Worm (Caenorhabditis elegans) whole organism, young adult: ENCODE data around the gene F35F10.13.
A peak's percentile ranks its signal among the peaks of the same experiment; 100 is the strongest.

Experiments
- B0336.3 ChIP-seq: fragments of 200-800 bp; sonication (Bioruptor generic); IDR thresholded peaks from 2 replicates; pipeline ENCODE4 v1.3.6; 2022; ENCODE audit warnings: missing genetic modification characterization, missing compliant biosample characterization
- D2030.7 ChIP-seq: fragments of 200-800 bp; sonication (Bioruptor generic); IDR thresholded peaks from 2 replicates; pipeline ENCODE4 v1.3.6; 2022; ENCODE audit warnings: missing genetic modification reagents, missing genetic modification characterization, missing compliant biosample characterization
- F23B12.7 ChIP-seq: sonication (generic microtip); optimal IDR thresholded peaks from 2 replicates; lab custom pipeline; 2017; ENCODE audit warnings: missing genetic modification characterization, mild to moderate bottlenecking, missing compliant biosample characterization, antibody characterized with exemption, moderate library complexity; ENCODE audit not compliant: insufficient read depth
- F49E8.2 ChIP-seq: sonication (generic microtip); optimal IDR thresholded peaks from 3 replicates; lab custom pipeline; 2017; ENCODE audit warnings: missing genetic modification characterization, mild to moderate bottlenecking, missing compliant biosample characterization, antibody characterized with exemption, moderate library complexity; ENCODE audit not compliant: insufficient read depth
- F52B5.7 ChIP-seq: sonication (generic microtip); optimal IDR thresholded peaks from 2 replicates; lab custom pipeline; 2016; ENCODE audit warnings: mild to moderate bottlenecking, missing genetic modification characterization, missing compliant biosample characterization
- T07F8.4 ChIP-seq: sonication (generic microtip); optimal IDR thresholded peaks from 2 replicates; lab custom pipeline; 2016; ENCODE audit warnings: mild to moderate bottlenecking, missing genetic modification characterization, moderate library complexity, missing compliant biosample characterization
- Y53G8AR.9 ChIP-seq: fragments of 200-800 bp; sonication (Bioruptor generic); conservative IDR thresholded peaks from 2 replicates; pipeline ENCODE4 v1.3.6; 2022; ENCODE audit warnings: missing genetic modification reagents, missing genetic modification characterization, missing compliant biosample characterization
- Y56A3A.18 ChIP-seq: fragments of 200-800 bp; sonication (Bioruptor generic); IDR thresholded peaks from 2 replicates; pipeline ENCODE4 v1.3.6; 2022; ENCODE audit warnings: missing genetic modification reagents, missing genetic modification characterization, missing compliant biosample characterization
- Y67H2A.10 ChIP-seq: fragments of 200-800 bp; sonication (Bioruptor generic); conservative IDR thresholded peaks from 2 replicates; pipeline ENCODE4 v1.3.6; 2022; ENCODE audit warnings: missing genetic modification reagents, missing genetic modification characterization, missing compliant biosample characterization
- aptf-2 ChIP-seq: fragments of 200-800 bp; sonication (Bioruptor generic); conservative IDR thresholded peaks from 2 replicates; pipeline ENCODE4 v1.3.6; 2022; ENCODE audit warnings: missing genetic modification reagents, missing genetic modification characterization, missing compliant biosample characterization
- attf-3 ChIP-seq: fragments of 200-800 bp; sonication (Bioruptor generic); conservative IDR thresholded peaks from 2 replicates; pipeline ENCODE4 v1.3.6; 2022; ENCODE audit warnings: missing genetic modification reagents, missing genetic modification characterization, missing compliant biosample characterization
- bed-1 ChIP-seq: fragments of 200-800 bp; sonication (Bioruptor generic); IDR thresholded peaks from 2 replicates; pipeline ENCODE4 v1.3.6; 2022; ENCODE audit warnings: missing genetic modification reagents, missing genetic modification characterization, missing compliant biosample characterization
- cebp-1 ChIP-seq, 2 experiments: fragments of 200-800 bp in 1 of 2; sonication (Bioruptor generic) in 1 of 2; sonication (generic microtip) in 1 of 2; IDR thresholded peaks in 1 of 2; optimal IDR thresholded peaks in 1 of 2; 2 replicates each; pipeline versions ENCODE4 v1.3.6 to Lab custom; 2017 to 2022; ENCODE audit warnings: missing compliant biosample characterization in 2 of 2, missing genetic modification characterization in 2 of 2, mild to moderate bottlenecking in 1 of 2, missing genetic modification reagents in 1 of 2, moderate library complexity in 1 of 2
- cebp-2 ChIP-seq: fragments of 200-800 bp; sonication (Bioruptor generic); IDR thresholded peaks from 2 replicates; pipeline ENCODE4 v1.3.6; 2022; ENCODE audit warnings: missing genetic modification characterization, missing compliant biosample characterization
- ceh-27 ChIP-seq: fragments of 200-800 bp; sonication (Bioruptor generic); optimal IDR thresholded peaks from 2 replicates; lab custom pipeline; 2018; ENCODE audit warnings: mild to moderate bottlenecking, missing genetic modification characterization, moderate library complexity, missing compliant biosample characterization
- ceh-79 ChIP-seq: sonication (generic microtip); optimal IDR thresholded peaks from 2 replicates; lab custom pipeline; 2017; ENCODE audit warnings: mild to moderate bottlenecking, missing genetic modification characterization, missing compliant biosample characterization
- dox-1 ChIP-seq: fragments of 200-800 bp; sonication (Bioruptor generic); IDR thresholded peaks from 2 replicates; pipeline ENCODE4 v1.3.6; 2022; ENCODE audit warnings: missing genetic modification reagents, missing genetic modification characterization, missing compliant biosample characterization
- efl-1 ChIP-seq: fragments of 150-350 bp; optimal IDR thresholded peaks from 2 replicates; lab custom pipeline; 2014; ENCODE audit warnings: missing biosample characterization, missing genetic modification reagents, missing genetic modification characterization
- egl-18 ChIP-seq: fragments of 200-800 bp; sonication (Bioruptor generic); IDR thresholded peaks from 2 replicates; pipeline ENCODE4 v1.3.6; 2022; ENCODE audit warnings: missing genetic modification reagents, missing genetic modification characterization, missing compliant biosample characterization
- egl-44 ChIP-seq: fragments of 200-800 bp; sonication (Bioruptor generic); IDR thresholded peaks from 2 replicates; pipeline ENCODE4 v1.3.6; 2022; ENCODE audit warnings: missing genetic modification reagents, missing genetic modification characterization, missing compliant biosample characterization
- egrh-3 ChIP-seq: fragments of 200-800 bp; sonication (Bioruptor generic); IDR thresholded peaks from 2 replicates; pipeline ENCODE4 v1.3.6; 2022; ENCODE audit warnings: missing genetic modification reagents, missing genetic modification characterization, missing compliant biosample characterization
- fkh-3 ChIP-seq: sonication (generic microtip); optimal IDR thresholded peaks from 2 replicates; lab custom pipeline; 2016; ENCODE audit warnings: mild to moderate bottlenecking, missing genetic modification characterization, missing compliant biosample characterization
- hmg-20 ChIP-seq: fragments of 200-800 bp; sonication (Bioruptor generic); IDR thresholded peaks from 2 replicates; pipeline ENCODE4 v1.3.6; 2022; ENCODE audit warnings: missing genetic modification reagents, missing genetic modification characterization, missing compliant biosample characterization
- hrde-1 ChIP-seq: sonication (generic microtip); optimal IDR thresholded peaks from 2 replicates; lab custom pipeline; 2016; ENCODE audit warnings: missing genetic modification characterization, mild to moderate bottlenecking, missing compliant biosample characterization, moderate library complexity, missing genotype, missing genetic modification reagents, borderline replicate concordance
- hsf-1 ChIP-seq: fragments of 200-800 bp; sonication (Bioruptor generic); IDR thresholded peaks from 2 replicates; pipeline ENCODE4 v1.3.6; 2022; ENCODE audit warnings: missing genetic modification reagents, missing genetic modification characterization, missing compliant biosample characterization
- lin-35 ChIP-seq, 3 experiments: fragments of 150-350 bp in 2 of 3; sonication (generic microtip) in 1 of 3; optimal IDR thresholded peaks; 2 replicates each; lab custom pipeline; 2014 to 2018; ENCODE audit warnings: missing biosample characterization in 3 of 3, missing genetic modification characterization in 3 of 3, missing genetic modification reagents in 3 of 3
- lsl-1 ChIP-seq: fragments of 200-800 bp; sonication (Bioruptor generic); optimal IDR thresholded peaks from 2 replicates; lab custom pipeline; 2018; ENCODE audit warnings: mild to moderate bottlenecking, missing genetic modification characterization, moderate library complexity, missing compliant biosample characterization
- mcd-1 ChIP-seq: fragments of 200-800 bp; sonication (Bioruptor generic); IDR thresholded peaks from 2 replicates; pipeline ENCODE4 v1.3.6; 2022; ENCODE audit warnings: missing genetic modification reagents, missing genetic modification characterization, missing compliant biosample characterization
- mxl-1 ChIP-seq: sonication (generic microtip); optimal IDR thresholded peaks from 2 replicates; lab custom pipeline; 2016; ENCODE audit warnings: missing genetic modification characterization, missing compliant biosample characterization
- nfya-2 ChIP-seq: fragments of 200-800 bp; sonication (Bioruptor generic); IDR thresholded peaks from 2 replicates; pipeline ENCODE4 v1.3.6; 2022; ENCODE audit warnings: missing genetic modification reagents, missing genetic modification characterization, missing compliant biosample characterization
- nhr-179 ChIP-seq: sonication (generic microtip); optimal IDR thresholded peaks from 2 replicates; lab custom pipeline; 2016; ENCODE audit warnings: mild to moderate bottlenecking, missing genetic modification characterization, missing compliant biosample characterization
- nhr-27 ChIP-seq: fragments of 200-800 bp; sonication (Bioruptor generic); optimal IDR thresholded peaks from 2 replicates; lab custom pipeline; 2018; ENCODE audit warnings: mild to moderate bottlenecking, missing genetic modification characterization, moderate library complexity, missing compliant biosample characterization
- nhr-80 ChIP-seq: sonication (generic microtip); optimal IDR thresholded peaks from 2 replicates; lab custom pipeline; 2016; ENCODE audit warnings: missing genetic modification characterization, missing compliant biosample characterization
- nhr-90 ChIP-seq: sonication (generic microtip); optimal IDR thresholded peaks from 2 replicates; lab custom pipeline; 2016; ENCODE audit warnings: missing genotype, mild to moderate bottlenecking, missing genetic modification characterization, missing compliant biosample characterization
- sea-2 ChIP-seq: fragments of 200-800 bp; sonication (Bioruptor generic); IDR thresholded peaks from 2 replicates; pipeline ENCODE4 v1.3.6; 2022; ENCODE audit warnings: missing genetic modification characterization, missing compliant biosample characterization
- snpc-1.3 ChIP-seq: sonication (generic microtip); optimal IDR thresholded peaks from 2 replicates; lab custom pipeline; 2017; ENCODE audit warnings: missing genetic modification characterization, mild to moderate bottlenecking, missing compliant biosample characterization, antibody characterized with exemption, moderate library complexity, missing genotype, missing genetic modification reagents; ENCODE audit not compliant: insufficient read depth
- snpc-4 ChIP-seq, 5 experiments: fragments of 150-350 bp in 1 of 5; sonication (generic microtip) in 4 of 5; optimal IDR thresholded peaks; 2 replicates each; lab custom pipeline; 2014 to 2018; ENCODE audit warnings: missing genetic modification characterization in 5 of 5, missing biosample characterization in 3 of 5, antibody characterized with exemption in 2 of 5, mild to moderate bottlenecking in 2 of 5, missing compliant biosample characterization in 2 of 5, missing genotype in 2 of 5, moderate library complexity in 2 of 5, missing genetic modification reagents in 1 of 5
- sptf-2 ChIP-seq: fragments of 200-800 bp; sonication (Bioruptor generic); optimal IDR thresholded peaks from 2 replicates; lab custom pipeline; 2018; ENCODE audit warnings: mild to moderate bottlenecking, missing genetic modification characterization, missing compliant biosample characterization
- tbx-9 ChIP-seq: sonication (generic microtip); optimal IDR thresholded peaks from 2 replicates; lab custom pipeline; 2016; ENCODE audit warnings: borderline replicate concordance, missing genetic modification characterization, inconsistent platforms, missing compliant biosample characterization
- ztf-25 ChIP-seq: fragments of 200-800 bp; sonication (Bioruptor generic); IDR thresholded peaks from 2 replicates; pipeline ENCODE4 v1.3.6; 2022; ENCODE audit warnings: missing genetic modification reagents, missing genetic modification characterization, missing compliant biosample characterization
- ztf-3 ChIP-seq: fragments of 200-800 bp; sonication (Bioruptor generic); optimal IDR thresholded peaks from 2 replicates; lab custom pipeline; 2018; ENCODE audit warnings: mild to moderate bottlenecking, missing genetic modification characterization, missing compliant biosample characterization

Gene F35F10.13

DNA sequence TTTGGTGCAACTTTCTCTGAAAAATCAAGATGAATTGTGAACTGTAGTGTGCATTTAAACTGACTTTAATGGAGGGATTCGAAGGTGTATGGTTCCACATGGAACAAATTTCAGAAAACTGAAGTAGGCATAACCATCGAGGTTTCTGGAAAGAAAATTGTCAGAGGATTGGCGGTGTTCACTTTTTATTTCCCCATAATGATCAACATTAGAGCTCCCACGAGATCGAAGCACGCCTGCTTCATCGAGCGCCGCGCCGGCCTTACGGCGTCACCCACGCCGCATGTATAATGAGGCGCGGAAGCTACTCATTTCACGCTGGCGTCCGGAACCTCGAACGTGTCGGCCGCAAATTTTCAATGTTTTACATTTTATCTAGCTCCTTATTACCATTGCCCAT lies 30.7 kb downstream of the F35F10.13 start:
- TF ChIP-seq egl-18 = peak; percentile 52; the same call in 1 of the 2 replicates
- TF ChIP-seq fkh-3 (tag; lab: Kevin White, UChicago) = no peak
- TF ChIP-seq bed-1 (GFP tag; lab: Robert Waterston, UW) = peak; percentile 76; the same call in 1 of the 2 replicates

DNA sequence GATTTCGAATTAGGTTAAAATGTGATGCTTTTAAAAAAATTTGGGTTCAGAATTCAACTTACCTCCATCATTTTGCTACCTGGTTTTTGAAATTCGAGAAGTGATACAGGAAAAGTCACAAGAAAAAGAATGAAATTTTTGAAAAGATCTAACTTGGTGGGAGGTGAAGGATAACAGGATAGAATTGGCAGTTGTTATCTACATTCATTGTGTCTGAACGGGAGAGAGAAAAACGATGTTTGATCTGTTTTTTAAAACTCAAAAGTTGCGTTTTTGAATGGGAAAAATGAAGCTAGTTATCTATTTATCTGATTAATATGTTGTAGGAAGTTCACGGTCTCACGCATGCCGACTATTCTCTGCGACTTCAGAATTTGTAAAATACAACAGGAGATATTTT lies 31.5 kb downstream of the F35F10.13 start, which contains the start of gene F35F10.7:
Gene F35F10.7 (minus strand): TSS at position 101 of the 400 bp plus-strand sequence.
- TF ChIP-seq T07F8.4 (tag; lab: Kevin White, UChicago) (no peak), ztf-25 (GFP tag; lab: Robert Waterston, UW) (no peak), bed-1 (GFP tag; lab: Robert Waterston, UW) (no peak), cebp-2 (no peak), nhr-179 (no peak), ztf-3 (GFP tag; lab: Kevin White, UChicago) (no peak), nhr-27 (tag; lab: Kevin White, UChicago) (no peak), egrh-3 (GFP tag; lab: Robert Waterston, UW) (no peak), nfya-2 (GFP tag; lab: Robert Waterston, UW) (no peak), mcd-1 (GFP tag; lab: Robert Waterston, UW) (no peak), nhr-80 (no peak), F52B5.7 (tag; lab: Kevin White, UChicago) (no peak), Y53G8AR.9 (no peak)

DNA sequence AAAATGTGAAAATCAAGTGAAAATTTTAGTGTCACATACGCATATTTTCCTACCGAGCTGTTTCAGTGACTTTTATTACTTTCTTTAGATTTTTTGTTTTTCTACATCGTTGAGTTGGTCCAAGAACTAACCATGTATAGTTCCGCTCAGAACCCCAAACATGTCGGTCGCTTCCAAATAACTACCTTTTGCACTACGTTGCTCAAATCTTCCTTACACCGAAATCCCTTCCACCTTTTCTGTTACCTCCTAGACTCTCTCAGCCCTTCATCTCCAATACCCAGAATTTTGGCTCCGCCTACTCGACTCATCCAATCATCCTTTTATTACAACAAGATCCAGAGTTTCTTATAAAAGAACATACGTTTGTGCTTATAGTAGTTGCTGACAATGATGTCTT lies 34.2 kb downstream of the F35F10.13 start, which contains the start of gene F35F10.5:
Gene F35F10.5 (plus strand): TSS at position 301 of the 400 bp plus-strand sequence.
- TF ChIP-seq F49E8.2 (tag; lab: Kevin White, UChicago) (no peak), lin-35 (GFP tag; optimal IDR thresholded peaks at IDR 0.05; lab: Kevin White, UChicago) (no peak), sptf-2 (GFP tag; lab: Kevin White, UChicago) (no peak), Y67H2A.10 (GFP tag; lab: Robert Waterston, UW) (no peak), lsl-1 (no peak), snpc-1.3 (tag; lab: Kevin White, UChicago) (no peak), cebp-1 (GFP tag; IDR thresholded peaks at IDR 0.05; lab: Robert Waterston, UW) (no peak), cebp-1 (tag; optimal IDR thresholded peaks at IDR 0.05; lab: Kevin White, UChicago) (no peak), ceh-27 (no peak), D2030.7 (no peak), fkh-3 (tag; lab: Kevin White, UChicago) (no peak), ceh-79 (tag; lab: Kevin White, UChicago) (no peak), sea-2 (GFP tag; lab: Robert Waterston, UW) (no peak), Y56A3A.18 (no peak)
- TF ChIP-seq, all 124 proteins: peak for 0

DNA sequence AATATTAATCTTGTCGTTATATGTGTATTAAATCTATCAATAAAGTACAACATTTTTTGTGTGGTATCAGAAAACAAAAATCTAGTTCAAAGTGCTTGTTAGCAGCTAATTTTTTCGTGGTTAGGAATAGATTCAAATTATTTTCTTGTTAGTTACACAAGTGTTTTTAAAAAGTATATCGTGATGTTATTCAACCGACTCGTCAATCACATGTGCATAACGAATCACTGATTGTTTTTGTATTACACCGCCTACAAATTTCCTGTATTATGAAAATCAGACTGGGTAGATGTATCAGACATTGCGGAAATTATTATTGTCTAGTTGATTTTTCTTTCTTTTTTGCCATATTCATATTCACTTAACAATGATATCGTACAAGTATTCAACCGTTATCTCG lies 35.9 kb downstream of the F35F10.13 start, which contains the start of gene str-64:
Gene str-64 (plus strand): TSS at position 301 of the 400 bp plus-strand sequence.
- TF ChIP-seq hrde-1 (tag; lab: Kevin White, UChicago) (no peak), T07F8.4 (tag; lab: Kevin White, UChicago) (no peak), efl-1 (GFP tag; lab: Kevin White, UChicago) (no peak), tbx-9 (tag; lab: Kevin White, UChicago) (no peak), F23B12.7 (tag; lab: Kevin White, UChicago) (no peak), mxl-1 (tag; lab: Kevin White, UChicago) (no peak), hmg-20 (GFP tag; lab: Robert Waterston, UW) (no peak), snpc-4 (GFP tag; optimal IDR thresholded peaks at IDR 0.05; lab: Kevin White, UChicago) (no peak), snpc-4 (tag; optimal IDR thresholded peaks at IDR 0.05; lab: Kevin White, UChicago) (no peak), attf-3 (no peak), egl-44 (GFP tag; lab: Robert Waterston, UW) (no peak), hsf-1 (GFP tag; lab: Robert Waterston, UW) (no peak), ceh-27 (no peak), nhr-90 (tag; lab: Kevin White, UChicago) (no peak), aptf-2 (GFP tag; lab: Robert Waterston, UW) (no peak), egrh-3 (GFP tag; lab: Robert Waterston, UW) (no peak), B0336.3 (GFP tag; lab: Robert Waterston, UW) (no peak), dox-1 (GFP tag; lab: Robert Waterston, UW) (no peak)
